Worm (Caenorhabditis elegans) whole organism, mixed stage, embryonic: ENCODE measurements around the gene C41H7.2.

Experiments used
- bed-3 ChIP-seq: fragments of 200-800 bp; sonication (Bioruptor generic); optimal IDR thresholded peaks from 3 replicates; lab custom pipeline; 2018; ENCODE audit warnings: mild to moderate bottlenecking, missing genetic modification characterization, moderate library complexity, missing compliant biosample characterization
- blmp-1 ChIP-seq: fragments of 150-350 bp; optimal IDR thresholded peaks from 2 replicates; lab custom pipeline; 2014; ENCODE audit warnings: missing biosample characterization, missing genetic modification characterization
- ceh-39 ChIP-seq: fragments of 150-350 bp; optimal IDR thresholded peaks from 2 replicates; lab custom pipeline; 2014; ENCODE audit warnings: missing biosample characterization, missing genetic modification characterization
- ceh-43 ChIP-seq: fragments of 200-800 bp; sonication (Bioruptor generic); optimal IDR thresholded peaks from 2 replicates; lab custom pipeline; 2018; ENCODE audit warnings: mild to moderate bottlenecking, missing genetic modification characterization, moderate library complexity, missing compliant biosample characterization
- ceh-83 ChIP-seq: fragments of 200-800 bp; sonication (Bioruptor generic); optimal IDR thresholded peaks from 2 replicates; lab custom pipeline; 2018; ENCODE audit warnings: mild to moderate bottlenecking, missing genetic modification characterization, missing compliant biosample characterization
- ces-1 ChIP-seq: fragments of 150-350 bp; optimal IDR thresholded peaks from 2 replicates; lab custom pipeline; 2014; ENCODE audit warnings: missing biosample characterization, missing genetic modification reagents, missing genetic modification characterization
- cnd-1 ChIP-seq: fragments of 200-800 bp; sonication (Bioruptor generic); optimal IDR thresholded peaks from 2 replicates; lab custom pipeline; 2018; ENCODE audit warnings: mild to moderate bottlenecking, missing genetic modification characterization, missing compliant biosample characterization
- drap-1 ChIP-seq: fragments of 200-800 bp; sonication (Bioruptor generic); optimal IDR thresholded peaks from 3 replicates; lab custom pipeline; 2018; ENCODE audit warnings: mild to moderate bottlenecking, missing genetic modification characterization, missing compliant biosample characterization
- elt-1 ChIP-seq: sonication (generic microtip); optimal IDR thresholded peaks from 2 replicates; lab custom pipeline; 2017; ENCODE audit warnings: missing genetic modification characterization, mild to moderate bottlenecking, missing compliant biosample characterization, antibody characterized with exemption, moderate library complexity, borderline replicate concordance; ENCODE audit not compliant: insufficient read depth
- elt-3 ChIP-seq: fragments of 150-350 bp; optimal IDR thresholded peaks from 2 replicates; lab custom pipeline; 2014; ENCODE audit warnings: missing biosample characterization, missing genetic modification characterization
- ham-2 ChIP-seq: fragments of 200-800 bp; sonication (Bioruptor generic); optimal IDR thresholded peaks from 2 replicates; lab custom pipeline; 2018; ENCODE audit warnings: mild to moderate bottlenecking, missing genetic modification characterization, missing compliant biosample characterization
- lin-13 ChIP-seq: fragments of 150-350 bp; optimal IDR thresholded peaks from 2 replicates; lab custom pipeline; 2014; ENCODE audit warnings: missing biosample characterization, missing genetic modification characterization
- lin-32 ChIP-seq: fragments of 200-800 bp; sonication (Bioruptor generic); optimal IDR thresholded peaks from 2 replicates; lab custom pipeline; 2018; ENCODE audit warnings: mild to moderate bottlenecking, missing genetic modification characterization, missing compliant biosample characterization
- mab-5 ChIP-seq: fragments of 150-350 bp; optimal IDR thresholded peaks from 2 replicates; lab custom pipeline; 2014; ENCODE audit warnings: missing biosample characterization, missing genetic modification characterization
- mep-1 ChIP-seq: fragments of 150-350 bp; optimal IDR thresholded peaks from 2 replicates; lab custom pipeline; 2017; ENCODE audit warnings: missing biosample characterization, missing genetic modification reagents, missing genetic modification characterization, inconsistent platforms
- mls-2 ChIP-seq: sonication (generic microtip); optimal IDR thresholded peaks from 2 replicates; lab custom pipeline; 2016; ENCODE audit warnings: mild to moderate bottlenecking, missing genetic modification characterization, moderate library complexity, missing compliant biosample characterization
- nhr-12 ChIP-seq: fragments of 150-350 bp; optimal IDR thresholded peaks from 2 replicates; lab custom pipeline; 2014; ENCODE audit warnings: missing biosample characterization, missing genetic modification characterization
- nhr-2 ChIP-seq: fragments of 150-350 bp; optimal IDR thresholded peaks from 2 replicates; lab custom pipeline; 2014; ENCODE audit warnings: missing biosample characterization, missing genetic modification characterization
- nhr-237 ChIP-seq: fragments of 150-350 bp; optimal IDR thresholded peaks from 2 replicates; lab custom pipeline; 2014; ENCODE audit warnings: missing biosample characterization, missing genetic modification characterization
- nhr-28 ChIP-seq: fragments of 150-350 bp; optimal IDR thresholded peaks from 2 replicates; lab custom pipeline; 2014; ENCODE audit warnings: missing biosample characterization, missing genetic modification characterization
- nhr-76 ChIP-seq: sonication (generic microtip); optimal IDR thresholded peaks from 2 replicates; lab custom pipeline; 2017; ENCODE audit warnings: missing biosample characterization, missing genetic modification characterization
- pha-4 ChIP-seq: fragments of 150-350 bp; optimal IDR thresholded peaks from 2 replicates; lab custom pipeline; 2018; ENCODE audit warnings: missing biosample characterization, missing genetic modification reagents, missing genetic modification characterization
- sem-2 ChIP-seq: fragments of 200-800 bp; sonication (Bioruptor generic); optimal IDR thresholded peaks from 2 replicates; lab custom pipeline; 2018; ENCODE audit warnings: mild to moderate bottlenecking, missing genetic modification characterization, missing compliant biosample characterization
- sptf-1 ChIP-seq: sonication (generic microtip); optimal IDR thresholded peaks from 2 replicates; lab custom pipeline; 2017; ENCODE audit warnings: mild to moderate bottlenecking, missing genetic modification characterization, moderate library complexity, missing compliant biosample characterization
- tbx-8 ChIP-seq: fragments of 200-800 bp; sonication (Bioruptor generic); optimal IDR thresholded peaks from 2 replicates; lab custom pipeline; 2018; ENCODE audit warnings: mild to moderate bottlenecking, missing genetic modification characterization, moderate library complexity, missing compliant biosample characterization
- unc-120 ChIP-seq: sonication (generic microtip); optimal IDR thresholded peaks from 2 replicates; lab custom pipeline; 2017; ENCODE audit warnings: missing genetic modification characterization, missing compliant biosample characterization; ENCODE audit not compliant: poor library complexity, severe bottlenecking
- unc-39 ChIP-seq: fragments of 150-350 bp; optimal IDR thresholded peaks from 2 replicates; lab custom pipeline; 2014; ENCODE audit warnings: missing biosample characterization, missing genetic modification characterization
- unc-62 ChIP-seq: fragments of 150-350 bp; optimal IDR thresholded peaks from 2 replicates; lab custom pipeline; 2014; ENCODE audit warnings: missing biosample characterization, missing genetic modification reagents, missing genetic modification characterization
- zip-8 ChIP-seq: fragments of 150-350 bp; optimal IDR thresholded peaks from 2 replicates; lab custom pipeline; 2014; ENCODE audit warnings: missing biosample characterization, missing genetic modification characterization
- ztf-11 ChIP-seq: fragments of 150-350 bp; optimal IDR thresholded peaks from 2 replicates; lab custom pipeline; 2014; ENCODE audit warnings: missing biosample characterization, missing genetic modification characterization

The C41H7.2 gene

ce11 chrII:3000535-3001264, 13.9 kb upstream of the C41H7.2 start, which contains the start of gene lido-9:
Gene lido-9 (plus strand): TSS chrII:3000768.
- TF ChIP-seq cnd-1 (peak; percentile 24), ceh-83 (peak; percentile 19), ztf-11 (tag; lab: Kevin White, UChicago) (no peak), sem-2 (no peak), nhr-2 (tag; lab: Kevin White, UChicago) (no peak), sptf-1 (tag; lab: Kevin White, UChicago) (no peak), pha-4 (no peak), lin-13 (tag; lab: Kevin White, UChicago) (no peak)

- TF ChIP-seq nhr-28 = no peak
- no peak for TF ChIP-seq ceh-43 (GFP tag; lab: Kevin White, UChicago)
- no peak for TF ChIP-seq bed-3 (GFP tag; lab: Kevin White, UChicago)
- TF ChIP-seq nhr-237 (tag; lab: Kevin White, UChicago) = no peak
- TF ChIP-seq lin-32 (GFP tag; lab: Kevin White, UChicago) = no peak
- TF ChIP-seq elt-3 (tag; lab: Kevin White, UChicago) = no peak
- TF ChIP-seq nhr-76 (tag; lab: Kevin White, UChicago) = no peak
- TF ChIP-seq zip-8 (tag; lab: Kevin White, UChicago) = no peak
- TF ChIP-seq drap-1 (GFP tag; lab: Kevin White, UChicago) = no peak
- TF ChIP-seq elt-1 (tag; lab: Kevin White, UChicago) = no peak
- TF ChIP-seq ceh-83 = no peak
- no peak for TF ChIP-seq lin-13 (tag; lab: Kevin White, UChicago)
- TF ChIP-seq mab-5 (tag; lab: Kevin White, UChicago) = no peak
- TF ChIP-seq tbx-8 (GFP tag; lab: Kevin White, UChicago) = no peak
- TF ChIP-seq sem-2 = no peak
Measured at ce11 chrII:3002211-3002610, 12.4 kb upstream of the C41H7.2 start, which contains the start of gene lido-10. Gene lido-10 (plus strand): TSS chrII:3002511.

- TF ChIP-seq unc-39 (no peak), elt-3 (tag; lab: Kevin White, UChicago) (no peak), nhr-237 (tag; lab: Kevin White, UChicago) (no peak), mab-5 (tag; lab: Kevin White, UChicago) (no peak), nhr-76 (tag; lab: Kevin White, UChicago) (no peak), nhr-28 (no peak), lin-13 (tag; lab: Kevin White, UChicago) (no peak), sptf-1 (tag; lab: Kevin White, UChicago) (no peak), unc-62 (no peak), ces-1 (no peak), bed-3 (GFP tag; lab: Kevin White, UChicago) (no peak), mep-1 (no peak), unc-120 (tag; lab: Kevin White, UChicago) (no peak), blmp-1 (tag; lab: Kevin White, UChicago) (no peak), ztf-11 (tag; lab: Kevin White, UChicago) (no peak)
- TF ChIP-seq, all 35 proteins: peak for 0
Measured at ce11 chrII:3003667-3004066, 10.9 kb upstream of the C41H7.2 start, which contains the start of gene lido-11. Gene lido-11 (plus strand): TSS chrII:3003967.

- no peak for TF ChIP-seq nhr-12 (tag; lab: Kevin White, UChicago)
- TF ChIP-seq ham-2 (GFP tag; lab: Kevin White, UChicago) = no peak
- TF ChIP-seq mls-2 (tag; lab: Kevin White, UChicago) = no peak
- no peak for TF ChIP-seq sem-2
- no peak for TF ChIP-seq unc-39
Measured at ce11 chrII:3005499-3005898, 9.1 kb upstream of the C41H7.2 start, which contains the start of gene lido-12. Gene lido-12 (plus strand): TSS chrII:3005799.

ce11 chrII:3008400-3008799, 6.2 kb upstream of the C41H7.2 start, which contains the start of gene sdz-5:
Gene sdz-5 (plus strand): TSS chrII:3008700.
- TF ChIP-seq lin-13 (tag; lab: Kevin White, UChicago) (no peak), ceh-39 (tag; lab: Kevin White, UChicago) (peak; percentile 8)
